Worm (Caenorhabditis elegans) whole organism, L3 larva: Measurements from ENCODE around the gene K06A4.10.

Source experiments
- elt-1 ChIP-seq: fragments of 150-350 bp; optimal IDR thresholded peaks from 2 replicates; lab custom pipeline; 2014; ENCODE audit warnings: missing biosample characterization, missing genetic modification characterization
- fos-1 ChIP-seq: fragments of 150-350 bp; optimal IDR thresholded peaks from 2 replicates; lab custom pipeline; 2014; ENCODE audit warnings: missing biosample characterization, missing genetic modification characterization
- nfya-1 ChIP-seq: sonication (generic microtip); optimal IDR thresholded peaks from 2 replicates; lab custom pipeline; 2017; ENCODE audit warnings: missing genetic modification characterization, mild to moderate bottlenecking, missing compliant biosample characterization, antibody characterized with exemption, moderate library complexity; ENCODE audit not compliant: insufficient read depth
- nhr-11 ChIP-seq: fragments of 150-350 bp; optimal IDR thresholded peaks from 2 replicates; lab custom pipeline; 2014; ENCODE audit warnings: missing biosample characterization, missing genetic modification characterization
- nhr-23 ChIP-seq: fragments of 150-350 bp; optimal IDR thresholded peaks from 2 replicates; lab custom pipeline; 2014; ENCODE audit warnings: missing biosample characterization, missing genetic modification reagents, missing genetic modification characterization
- nhr-28 ChIP-seq: fragments of 150-350 bp; optimal IDR thresholded peaks from 2 replicates; lab custom pipeline; 2014; ENCODE audit warnings: missing biosample characterization, missing genetic modification characterization
- unc-39 ChIP-seq: sonication (generic microtip); optimal IDR thresholded peaks from 4 replicates; lab custom pipeline; 2017; ENCODE audit warnings: missing biosample characterization, missing genetic modification characterization
- zag-1 ChIP-seq: fragments of 150-350 bp; optimal IDR thresholded peaks from 2 replicates; lab custom pipeline; 2014; ENCODE audit warnings: missing biosample characterization, missing genetic modification characterization

DNA sequence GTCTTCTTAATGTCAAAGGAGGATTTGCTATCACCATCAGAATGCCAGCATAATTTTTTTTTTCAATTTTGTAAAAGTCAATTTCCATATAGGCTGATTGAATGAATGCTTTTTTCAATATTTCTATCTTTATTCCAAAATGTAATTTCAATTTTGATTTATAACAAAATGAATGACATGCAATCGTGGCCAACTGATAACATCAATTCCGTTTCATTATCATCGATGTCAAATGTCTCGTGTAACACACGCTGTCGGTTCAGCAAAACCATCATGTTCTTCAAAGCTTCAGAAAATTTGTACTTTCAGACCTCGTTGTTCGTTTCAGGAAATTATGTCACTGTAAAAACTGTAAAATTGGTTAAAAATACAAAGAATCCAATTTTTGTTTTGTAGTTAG is 17.3 kb upstream of the K06A4.10 start:
- TF ChIP-seq nhr-23 (tag; lab: Kevin White, UChicago), result no peak
- no peak for TF ChIP-seq zag-1 (tag; lab: Kevin White, UChicago)
- TF ChIP-seq nhr-11 (tag; lab: Kevin White, UChicago), result no peak
- TF ChIP-seq nhr-28, result no peak
- no peak for TF ChIP-seq nfya-1 (tag; lab: Kevin White, UChicago)
- no peak for TF ChIP-seq elt-1 (tag; lab: Kevin White, UChicago)
- TF ChIP-seq fos-1 (tag; lab: Kevin White, UChicago), result no peak
- no peak for TF ChIP-seq unc-39 (tag; lab: Kevin White, UChicago)
